Fruit fly (Drosophila melanogaster) whole organism, embryonic: ENCODE data around the gene asl.

Experiments
- ATbp ChIP-seq: fragments of 200-800 bp; sonication (Bioruptor generic); optimal IDR thresholded peaks from 2 replicates; lab custom pipeline; 2017; ENCODE audit warnings: missing biosample characterization, mild to moderate bottlenecking, missing genetic modification characterization, missing genetic modification reagents
- Adf1 ChIP-seq: fragments of 200-800 bp; sonication (Bioruptor generic); IDR thresholded peaks from 2 replicates; pipeline ENCODE4 v1.3.6; 2022; ENCODE audit warnings: missing biosample characterization, missing genetic modification characterization
- B-H2 ChIP-seq: fragments of 200-800 bp; sonication (Bioruptor generic); optimal IDR thresholded peaks from 2 replicates; lab custom pipeline; 2018; ENCODE audit warnings: missing biosample characterization, mild to moderate bottlenecking, missing genetic modification characterization
- Bgb ChIP-seq: fragments of 200-800 bp; sonication (Bioruptor generic); IDR thresholded peaks from 2 replicates; pipeline ENCODE4 v1.3.6; 2022; ENCODE audit warnings: missing biosample characterization, missing genetic modification characterization; ENCODE audit not compliant: partially characterized antibody
- Blimp-1 ChIP-seq: fragments of 200-800 bp; sonication (Bioruptor generic); optimal IDR thresholded peaks from 3 replicates; lab custom pipeline; 2018; ENCODE audit warnings: missing biosample characterization, missing genetic modification characterization, mild to moderate bottlenecking, moderate library complexity, missing genetic modification reagents
- CG10431 ChIP-seq: fragments of 200-800 bp; sonication (Bioruptor generic); optimal IDR thresholded peaks from 3 replicates; lab custom pipeline; 2018; ENCODE audit warnings: missing biosample characterization, mild to moderate bottlenecking, missing genetic modification characterization
- CG11247 ChIP-seq: fragments of 200-800 bp; sonication (Bioruptor generic); IDR thresholded peaks from 2 replicates; pipeline ENCODE4 v1.3.6; 2022; ENCODE audit warnings: missing biosample characterization, missing genetic modification characterization
- CG11696 ChIP-seq: fragments of 200-800 bp; sonication (Bioruptor generic); IDR thresholded peaks from 2 replicates; pipeline ENCODE4 v1.3.6; 2022; ENCODE audit warnings: missing biosample characterization, missing genetic modification characterization
- CG13775 ChIP-seq: fragments of 200-800 bp; sonication (Bioruptor generic); optimal IDR thresholded peaks from 3 replicates; lab custom pipeline; 2017; ENCODE audit warnings: missing biosample characterization, mild to moderate bottlenecking, missing genetic modification characterization
- CG14050 ChIP-seq: fragments of 200-800 bp; sonication (Bioruptor generic); IDR thresholded peaks from 3 replicates; pipeline ENCODE4 v1.3.6; 2022; ENCODE audit warnings: missing biosample characterization, missing genetic modification characterization
- CG15269 ChIP-seq: fragments of 200-800 bp; sonication (Bioruptor generic); optimal IDR thresholded peaks from 2 replicates; lab custom pipeline; 2018; ENCODE audit warnings: missing biosample characterization, mild to moderate bottlenecking, missing genetic modification characterization, moderate library complexity
- CG15601 ChIP-seq: fragments of 200-800 bp; sonication (Bioruptor generic); optimal IDR thresholded peaks from 3 replicates; lab custom pipeline; 2019; ENCODE audit warnings: missing biosample characterization, mild to moderate bottlenecking, missing genetic modification characterization, moderate library complexity
- CG16815 ChIP-seq: fragments of 200-800 bp; sonication (Bioruptor generic); optimal IDR thresholded peaks from 3 replicates; lab custom pipeline; 2017; ENCODE audit warnings: missing biosample characterization, mild to moderate bottlenecking, missing genetic modification characterization
- CG17912 ChIP-seq: fragments of 200-800 bp; sonication (Bioruptor generic); optimal IDR thresholded peaks from 2 replicates; lab custom pipeline; 2018; ENCODE audit warnings: missing biosample characterization, mild to moderate bottlenecking, missing genetic modification characterization
- CG2199 ChIP-seq: fragments of 200-800 bp; sonication (Bioruptor generic); IDR thresholded peaks from 3 replicates; pipeline ENCODE4 v1.3.6; 2022; ENCODE audit warnings: missing biosample characterization, missing genetic modification characterization
- CG33557 ChIP-seq: fragments of 200-800 bp; sonication (Bioruptor generic); optimal IDR thresholded peaks from 2 replicates; lab custom pipeline; 2019; ENCODE audit warnings: missing biosample characterization, mild to moderate bottlenecking, missing genetic modification characterization, moderate library complexity
- CG4282 ChIP-seq: fragments of 200-800 bp; sonication (Bioruptor generic); optimal IDR thresholded peaks from 2 replicates; lab custom pipeline; 2016; ENCODE audit warnings: missing biosample characterization, missing genetic modification characterization
- CG4707 ChIP-seq: fragments of 200-800 bp; sonication (Bioruptor generic); optimal IDR thresholded peaks from 2 replicates; lab custom pipeline; 2018; ENCODE audit warnings: missing biosample characterization, mild to moderate bottlenecking, missing genetic modification characterization, moderate library complexity
- CG8290 ChIP-seq, 3 experiments: fragments of 200-800 bp; sonication (Bioruptor generic); optimal IDR thresholded peaks; 2 replicates each; lab custom pipeline; 2016 to 2019; ENCODE audit warnings: missing biosample characterization in 3 of 3, missing genetic modification characterization in 3 of 3, mild to moderate bottlenecking in 2 of 3, moderate library complexity in 1 of 3
- CG8944 ChIP-seq: fragments of 200-800 bp; sonication (Bioruptor generic); optimal IDR thresholded peaks from 3 replicates; lab custom pipeline; 2016; ENCODE audit warnings: missing biosample characterization, missing genetic modification characterization
- Dad ChIP-seq: fragments of 200-800 bp; sonication (Bioruptor generic); optimal IDR thresholded peaks from 3 replicates; lab custom pipeline; 2016; ENCODE audit warnings: missing biosample characterization, missing genetic modification characterization
- Dip3 ChIP-seq: fragments of 200-800 bp; sonication (Bioruptor generic); optimal IDR thresholded peaks from 3 replicates; lab custom pipeline; 2016; ENCODE audit warnings: missing biosample characterization, missing genetic modification characterization
- Doc3 ChIP-seq: fragments of 200-800 bp; sonication (Bioruptor generic); IDR thresholded peaks from 3 replicates; pipeline ENCODE4 v1.3.6; 2022; ENCODE audit warnings: missing biosample characterization, missing genetic modification characterization; ENCODE audit not compliant: partially characterized antibody
- HmgD ChIP-seq: fragments of 200-800 bp; sonication (Bioruptor generic); optimal IDR thresholded peaks from 3 replicates; lab custom pipeline; 2016; ENCODE audit warnings: missing biosample characterization, missing genetic modification characterization
- HmgZ ChIP-seq: fragments of 200-800 bp; sonication (Bioruptor generic); optimal IDR thresholded peaks from 2 replicates; lab custom pipeline; 2018; ENCODE audit warnings: missing biosample characterization, mild to moderate bottlenecking, missing genetic modification characterization
- Hr3 ChIP-seq: fragments of 200-800 bp; sonication (Bioruptor generic); optimal IDR thresholded peaks from 3 replicates; lab custom pipeline; 2016; ENCODE audit warnings: missing biosample characterization, missing genetic modification characterization
- Poxn ChIP-seq: fragments of 200-800 bp; sonication (Bioruptor generic); IDR thresholded peaks from 2 replicates; pipeline ENCODE4 v1.3.6; 2022; ENCODE audit warnings: missing biosample characterization, missing genetic modification characterization
- Sox100B ChIP-seq: fragments of 200-800 bp; sonication (Bioruptor generic); optimal IDR thresholded peaks from 3 replicates; lab custom pipeline; 2018; ENCODE audit warnings: missing biosample characterization, mild to moderate bottlenecking, missing genetic modification characterization
- bowl ChIP-seq: fragments of 200-800 bp; sonication (Bioruptor generic); IDR thresholded peaks from 2 replicates; pipeline ENCODE4 v1.3.6; 2022; ENCODE audit warnings: missing biosample characterization, missing genetic modification characterization
- crc ChIP-seq: fragments of 200-800 bp; sonication (Bioruptor generic); optimal IDR thresholded peaks from 2 replicates; lab custom pipeline; 2016; ENCODE audit warnings: missing biosample characterization, missing genetic modification characterization
- esg ChIP-seq: fragments of 200-800 bp; sonication (Bioruptor generic); conservative IDR thresholded peaks from 2 replicates; pipeline ENCODE4 v1.3.6; 2022; ENCODE audit warnings: missing biosample characterization, missing genetic modification characterization
- eyg ChIP-seq: fragments of 200-800 bp; sonication (Bioruptor generic); optimal IDR thresholded peaks from 3 replicates; lab custom pipeline; 2016; ENCODE audit warnings: missing biosample characterization, missing genetic modification characterization
- fru ChIP-seq: fragments of >200 bp; optimal IDR thresholded peaks from 2 replicates; lab custom pipeline; 2017
- fu2 ChIP-seq: fragments of 200-800 bp; sonication (Bioruptor generic); optimal IDR thresholded peaks from 2 replicates; lab custom pipeline; 2016; ENCODE audit warnings: missing biosample characterization, missing genetic modification characterization
- gcm2 ChIP-seq: fragments of 200-800 bp; sonication (Bioruptor generic); optimal IDR thresholded peaks from 2 replicates; lab custom pipeline; 2016; ENCODE audit warnings: missing biosample characterization, missing genetic modification characterization
- lab ChIP-seq: fragments of 200-800 bp; sonication (Bioruptor generic); optimal IDR thresholded peaks from 3 replicates; lab custom pipeline; 2017; ENCODE audit warnings: missing biosample characterization, missing genetic modification characterization, mild to moderate bottlenecking, moderate library complexity, missing genetic modification reagents
- lov ChIP-seq, 2 experiments: fragments of 200-800 bp in 1 of 2; fragments of >200 bp in 1 of 2; sonication (Bioruptor generic) in 1 of 2; IDR thresholded peaks in 1 of 2; optimal IDR thresholded peaks in 1 of 2; 2 replicates in 1 of 2; 3 replicates in 1 of 2; pipeline versions ENCODE4 v1.3.6 to Lab custom; 2017 to 2022; ENCODE audit warnings: missing biosample characterization in 1 of 2, missing genetic modification characterization in 1 of 2
- mam ChIP-seq: fragments of 200-800 bp; sonication (Bioruptor generic); optimal IDR thresholded peaks from 3 replicates; lab custom pipeline; 2016; ENCODE audit warnings: missing biosample characterization, missing genetic modification characterization
- mld ChIP-seq: fragments of 200-800 bp; sonication (Bioruptor generic); IDR thresholded peaks from 3 replicates; pipeline ENCODE4 v1.3.6; 2022; ENCODE audit warnings: missing biosample characterization, missing genetic modification characterization; ENCODE audit not compliant: partially characterized antibody
- nau ChIP-seq: fragments of 200-800 bp; sonication (Bioruptor generic); optimal IDR thresholded peaks from 3 replicates; lab custom pipeline; 2017; ENCODE audit warnings: missing biosample characterization, mild to moderate bottlenecking, missing genetic modification characterization, missing genetic modification reagents
- odd ChIP-seq: fragments of 200-800 bp; sonication (Bioruptor generic); optimal IDR thresholded peaks from 2 replicates; lab custom pipeline; 2017; ENCODE audit warnings: missing biosample characterization, mild to moderate bottlenecking, missing genetic modification characterization
- p53 ChIP-seq: fragments of 200-800 bp; sonication (Bioruptor generic); optimal IDR thresholded peaks from 2 replicates; lab custom pipeline; 2016; ENCODE audit warnings: missing biosample characterization, missing genetic modification characterization
- pita ChIP-seq: fragments of 200-800 bp; sonication (Bioruptor generic); optimal IDR thresholded peaks from 2 replicates; lab custom pipeline; 2017; ENCODE audit warnings: missing biosample characterization, mild to moderate bottlenecking, missing genetic modification characterization
- slp2 ChIP-seq: fragments of 200-800 bp; sonication (Bioruptor generic); optimal IDR thresholded peaks from 2 replicates; lab custom pipeline; 2016; ENCODE audit warnings: missing biosample characterization, missing genetic modification characterization
- sna ChIP-seq: fragments of 200-800 bp; sonication (Bioruptor generic); IDR thresholded peaks from 2 replicates; pipeline ENCODE4 v1.3.6; 2022; ENCODE audit warnings: missing biosample characterization, missing genetic modification characterization; ENCODE audit not compliant: partially characterized antibody
- tap ChIP-seq: fragments of 200-800 bp; optimal IDR thresholded peaks from 3 replicates; lab custom pipeline; 2019; ENCODE audit warnings: missing biosample characterization, mild to moderate bottlenecking, missing genetic modification characterization, moderate library complexity
- usp ChIP-seq: fragments of >200 bp; optimal IDR thresholded peaks from 2 replicates; lab custom pipeline; 2017; ENCODE audit warnings: missing biosample characterization, missing genetic modification characterization
- zen2 ChIP-seq: fragments of 200-800 bp; sonication (Bioruptor generic); IDR thresholded peaks from 3 replicates; pipeline ENCODE4 v1.3.6; 2022; ENCODE audit warnings: missing biosample characterization, missing genetic modification characterization; ENCODE audit not compliant: partially characterized antibody
- zfh1 ChIP-seq: fragments of 200-800 bp; sonication (Bioruptor generic); IDR thresholded peaks from 3 replicates; pipeline ENCODE4 v1.3.6; 2022; ENCODE audit warnings: missing biosample characterization, missing genetic modification characterization

The asl gene

dm6 chr3R:5654692-5655181 lies 48.4 kb upstream of the asl start, which contains the start of the genes elm and MED27 (continued):
- TF ChIP-seq CG33557 (GFP tag; lab: Kevin White, UChicago) (peak; percentile 88), fru (lab: Kevin White, UChicago) (no peak), crc (GFP tag; lab: Kevin White, UChicago) (peak; percentile 65), CG15601 (peak; percentile 95), Adf1 (GFP tag; lab: Robert Waterston, UW) (peak; percentile 74), slp2 (peak; percentile 81), nau (no peak), CG13775 (GFP tag; lab: Kevin White, UChicago) (peak; percentile 96), odd (GFP tag; lab: Kevin White, UChicago) (peak; percentile 49), CG8290 (GFP tag; optimal IDR thresholded peaks at IDR 0.05; lab: Kevin White, UChicago) (peak; percentile 90), CG8290 (tag; optimal IDR thresholded peaks at IDR 0.05; lab: Kevin White, UChicago) (peak; percentile 64 to 70), zen2 (GFP tag; lab: Robert Waterston, UW) (peak; percentile 68; the same call in 1 of the 3 replicates), mld (GFP tag; lab: Robert Waterston, UW) (peak; percentile 72), Dad (peak; percentile 91), Blimp-1 (GFP tag; lab: Kevin White, UChicago) (peak; percentile 86), Hr3 (GFP tag; lab: Kevin White, UChicago) (peak; percentile 95), lab (GFP tag; lab: Kevin White, UChicago) (peak; percentile 89), CG15269 (tag; lab: Kevin White, UChicago) (peak; percentile 90), tap (tag; lab: Kevin White, UChicago) (peak; percentile 62), Doc3 (peak; percentile 96), ATbp (GFP tag; lab: Kevin White, UChicago) (peak; percentile 68), lov (optimal IDR thresholded peaks at IDR 0.05; lab: Kevin White, UChicago) (no peak), lov (GFP tag; IDR thresholded peaks at IDR 0.05; lab: Robert Waterston, UW) (peak; percentile 68; the same call in 2 of the 3 replicates), CG10431 (peak; percentile 55), esg (GFP tag; lab: Robert Waterston, UW) (peak; percentile 93), Poxn (GFP tag; lab: Robert Waterston, UW) (peak; percentile 69; the same call in 1 of the 2 replicates), Sox100B (GFP tag; lab: Kevin White, UChicago) (peak; percentile 77), sna (GFP tag; lab: Robert Waterston, UW) (peak; percentile 96), bowl (GFP tag; lab: Robert Waterston, UW) (0 out of 2 replicates have a peak, but pooled peaks have one; percentile 42), CG16815 (GFP tag; lab: Kevin White, UChicago) (peak; percentile 94), CG11247 (GFP tag; lab: Robert Waterston, UW) (peak; percentile 91), zfh1 (GFP tag; lab: Robert Waterston, UW) (peak; percentile 94), Bgb (GFP tag; lab: Robert Waterston, UW) (peak; percentile 86), fu2 (GFP tag; lab: Kevin White, UChicago) (peak; percentile 91), CG4707 (peak; percentile 48), CG2199 (0 out of 3 replicates have a peak, but pooled peaks have one; percentile 67), eyg (peak; percentile 75), CG8944 (peak; percentile 95), Dip3 (peak; percentile 92), HmgD (peak; percentile 85), p53 (GFP tag; lab: Kevin White, UChicago) (peak; percentile 63), gcm2 (GFP tag; lab: Kevin White, UChicago) (peak; percentile 77), usp (GFP tag; lab: Kevin White, UChicago) (no peak), pita (no peak), CG17912 (no peak), mam (peak; percentile 96), B-H2 (peak; percentile 91), CG4282 (GFP tag; lab: Kevin White, UChicago) (peak; percentile 86), CG14050 (peak; percentile 90), HmgZ (tag; lab: Kevin White, UChicago) (peak; percentile 95), CG11696 (GFP tag; lab: Robert Waterston, UW) (peak; percentile 74)
